Worm (Caenorhabditis elegans) whole organism, L4 larva: ENCODE data around the gene dpy-23.

Source experiments
- ama-1 ChIP-seq: fragments of 150-350 bp; optimal IDR thresholded peaks from 2 replicates; lab custom pipeline; 2014; ENCODE audit warnings: inconsistent platforms, mixed read lengths
- hlh-30 ChIP-seq: sonication (generic microtip); optimal IDR thresholded peaks from 2 replicates; lab custom pipeline; 2017; ENCODE audit warnings: antibody characterized with exemption, mild to moderate bottlenecking, missing genetic modification characterization, missing compliant biosample characterization; ENCODE audit not compliant: insufficient read depth
- jun-1 ChIP-seq: fragments of 150-350 bp; optimal IDR thresholded peaks from 2 replicates; lab custom pipeline; 2014; ENCODE audit warnings: missing biosample characterization, missing genetic modification reagents, missing genetic modification characterization
- nhr-10 ChIP-seq: fragments of 150-350 bp; optimal IDR thresholded peaks from 2 replicates; lab custom pipeline; 2014; ENCODE audit warnings: missing biosample characterization, missing genetic modification characterization
- nhr-11 ChIP-seq: fragments of 150-350 bp; optimal IDR thresholded peaks from 2 replicates; lab custom pipeline; 2014; ENCODE audit warnings: missing biosample characterization, missing genetic modification characterization
- nhr-76 ChIP-seq: fragments of 150-350 bp; optimal IDR thresholded peaks from 2 replicates; lab custom pipeline; 2014; ENCODE audit warnings: missing biosample characterization, missing genetic modification characterization
- spr-1 ChIP-seq: sonication (generic microtip); optimal IDR thresholded peaks from 2 replicates; lab custom pipeline; 2016; ENCODE audit warnings: mild to moderate bottlenecking, missing genetic modification characterization, missing compliant biosample characterization
- zag-1 ChIP-seq: fragments of 150-350 bp; optimal IDR thresholded peaks from 2 replicates; lab custom pipeline; 2014; ENCODE audit warnings: missing biosample characterization, missing genetic modification characterization

DNA sequence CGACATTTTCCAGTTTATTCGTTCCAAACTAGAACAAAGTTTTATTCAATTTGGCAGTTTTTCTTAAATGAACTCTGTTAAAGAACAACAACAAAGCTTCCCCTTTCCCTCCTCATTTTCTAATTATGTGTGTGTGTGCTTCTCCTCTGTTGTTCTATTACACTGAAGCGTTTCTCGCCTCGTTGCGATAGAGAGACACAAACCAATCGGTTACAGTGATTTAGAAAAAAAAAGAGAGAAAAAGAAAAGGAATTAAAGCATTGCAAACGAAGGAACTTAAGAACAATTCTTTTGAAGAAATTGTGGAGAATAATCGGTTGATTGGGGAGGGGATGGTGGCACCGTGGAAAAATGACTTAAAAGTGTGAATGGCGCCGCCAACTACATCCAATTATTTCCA is 48.4 kb downstream of the dpy-23 start, which contains the start of gene cest-26:
- TF ChIP-seq hlh-30 (tag; lab: Kevin White, UChicago) (no peak), nhr-11 (tag; lab: Kevin White, UChicago) (no peak), zag-1 (no peak), spr-1 (tag; lab: Kevin White, UChicago) (no peak), jun-1 (tag; lab: Kevin White, UChicago) (no peak), nhr-76 (tag; lab: Kevin White, UChicago) (no peak), nhr-10 (tag; lab: Kevin White, UChicago) (no peak), ama-1 (lab: Kevin White, UChicago) (no peak)
